Worm (Caenorhabditis elegans): ENCODE measurements around the gene fbxa-108.

Gene fbxa-108

DNA sequence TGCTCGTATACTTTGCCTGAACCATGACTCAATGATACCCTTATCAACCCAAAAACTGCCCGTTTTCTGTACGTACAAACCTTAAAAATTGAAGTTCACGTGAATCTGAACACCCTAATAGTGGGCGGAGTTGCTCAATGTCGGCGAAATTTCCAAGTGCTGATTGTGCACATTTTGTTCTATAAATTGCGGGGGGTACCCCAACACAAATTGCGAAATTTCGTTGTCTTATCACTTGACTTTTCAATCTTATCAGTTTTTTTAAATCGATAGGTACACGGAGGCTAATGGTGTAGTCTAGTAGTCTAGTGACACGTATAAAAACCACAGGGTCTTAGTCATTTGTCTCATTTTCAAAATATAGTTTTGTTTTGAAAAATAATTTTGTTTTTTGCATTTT lies at the start of gene fbxa-108:
TSS of gene fbxa-108 (minus strand) at position 158 of the 400 bp plus-strand sequence.
- TF ChIP-seq elt-2 (tag; optimal IDR thresholded peaks at IDR 0.05) = peak; percentile 99
- TF ChIP-seq jun-1 (tag; optimal IDR thresholded peaks at IDR 0.05) = peak; percentile 24
- no peak for TF ChIP-seq mab-9 (GFP tag; IDR thresholded peaks at IDR 0.05)
- TF ChIP-seq mdl-1 (tag; optimal IDR thresholded peaks at IDR 0.05) = peak in 1 of 2 experiments; percentile 52
- TF ChIP-seq nhr-19 (GFP tag; conservative IDR thresholded peaks at IDR 0.05) = peak; percentile 36
- TF ChIP-seq lin-35 (GFP tag; optimal IDR thresholded peaks at IDR 0.05) = peak in 1 of 2 experiments; percentile 40
- peak; percentile 94 for TF ChIP-seq pqm-1 (tag; optimal IDR thresholded peaks at IDR 0.05)
- no peak for TF ChIP-seq ceh-88 (GFP tag; IDR thresholded peaks at IDR 0.05)
- no peak for TF ChIP-seq lin-39 (tag; optimal IDR thresholded peaks at IDR 0.05)
- TF ChIP-seq irx-1 (tag; optimal IDR thresholded peaks at IDR 0.05) = no peak
- TF ChIP-seq zip-4 (GFP tag; optimal IDR thresholded peaks at IDR 0.05) = peak; percentile 20
- peak; percentile 65 for TF ChIP-seq nhr-90 (tag; optimal IDR thresholded peaks at IDR 0.05; ENCODE audit: poor library complexity)
- TF ChIP-seq nhr-20 (tag; optimal IDR thresholded peaks at IDR 0.05) = peak; percentile 64
- peak; percentile 28 for TF ChIP-seq hpl-2 (GFP tag; optimal IDR thresholded peaks at IDR 0.05)

DNA sequence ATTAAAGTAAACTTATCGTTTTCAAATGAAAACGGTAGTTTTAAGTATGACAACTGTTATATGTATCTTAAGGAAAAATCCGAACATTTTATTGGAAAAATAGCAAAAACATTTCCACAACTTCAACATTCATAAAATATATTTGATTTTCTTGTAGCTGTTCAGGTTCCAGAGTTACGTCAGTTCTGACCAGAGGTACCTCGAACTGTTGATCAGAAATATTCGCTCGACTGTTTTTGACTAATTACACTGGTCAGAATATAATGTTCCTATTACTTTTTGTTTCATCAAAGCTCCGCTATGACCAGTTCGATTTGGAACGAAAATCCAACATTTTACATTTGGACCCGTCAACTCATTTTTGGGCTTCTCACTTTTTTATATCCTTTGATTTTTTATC lies 47.8 kb upstream of the fbxa-108 start, which contains the start of gene srh-31:
TSS of gene srh-31 (plus strand) at position 301 of the 400 bp plus-strand sequence.
- TF ChIP-seq fos-1 (tag; optimal IDR thresholded peaks at IDR 0.05) = no peak
- no peak for TF ChIP-seq egl-27 (tag; optimal IDR thresholded peaks at IDR 0.05)
- TF ChIP-seq lin-13 (GFP tag; optimal IDR thresholded peaks at IDR 0.05) = no peak
- TF ChIP-seq hlh-17 (GFP tag; optimal IDR thresholded peaks at IDR 0.05; ENCODE audit: borderline replicate concordance) = no peak
- no peak for TF ChIP-seq elt-3 (tag; optimal IDR thresholded peaks at IDR 0.05)
- no peak for TF ChIP-seq C34B4.2 (tag; optimal IDR thresholded peaks at IDR 0.05)
- TF ChIP-seq ztf-11 (tag; optimal IDR thresholded peaks at IDR 0.05) = no peak
- no peak for TF ChIP-seq sup-37 (GFP tag; optimal IDR thresholded peaks at IDR 0.05)
- no peak for TF ChIP-seq lin-39 (tag; optimal IDR thresholded peaks at IDR 0.05)

DNA sequence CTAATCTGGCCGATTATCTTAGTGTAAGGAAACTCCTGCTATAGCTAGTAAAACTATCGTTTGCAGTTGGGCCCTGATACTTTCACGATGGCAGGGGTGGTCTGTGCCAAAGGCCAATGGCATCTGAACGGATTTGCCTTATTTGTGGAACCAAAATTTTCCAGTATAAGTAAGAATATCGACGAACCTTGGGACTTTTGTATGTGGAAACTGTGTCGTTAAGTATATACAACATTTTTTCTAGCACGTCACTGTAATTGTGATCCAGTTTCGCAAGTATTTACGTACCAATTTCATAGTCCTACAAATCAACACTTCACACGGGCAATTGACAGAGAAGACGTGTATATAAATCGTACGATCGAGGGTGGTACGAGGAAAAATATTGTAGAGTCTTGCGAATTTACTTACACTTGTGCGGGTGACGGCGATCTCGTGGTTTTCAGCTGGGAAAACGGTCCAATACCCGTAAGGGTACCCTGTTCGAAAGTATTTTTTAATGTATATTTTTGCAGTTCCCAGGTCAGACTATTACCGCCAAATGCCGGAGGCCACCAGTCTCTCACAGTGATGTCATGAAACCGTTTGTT lies 47.1 kb upstream of the fbxa-108 start:
- TF ChIP-seq nhr-90 (tag; optimal IDR thresholded peaks at IDR 0.05; ENCODE audit: poor library complexity) (no peak), elt-2 (tag; optimal IDR thresholded peaks at IDR 0.05) (no peak), F16B12.6 (tag; optimal IDR thresholded peaks at IDR 0.05) (no peak), unc-98 (GFP tag; IDR thresholded peaks at IDR 0.05) (no peak), fos-1 (tag; optimal IDR thresholded peaks at IDR 0.05) (no peak), hlh-17 (GFP tag; optimal IDR thresholded peaks at IDR 0.05; ENCODE audit: borderline replicate concordance) (no peak), ztf-4 (tag; optimal IDR thresholded peaks at IDR 0.05) (no peak), aly-2 (tag; optimal IDR thresholded peaks at IDR 0.05) (no peak), ceh-63 (GFP tag; optimal IDR thresholded peaks at IDR 0.05) (no peak), efl-1 (optimal IDR thresholded peaks at IDR 0.05) (no peak), efl-1 (GFP tag; optimal IDR thresholded peaks at IDR 0.05 in 1 of 2) (no peak), pag-3 (tag; optimal IDR thresholded peaks at IDR 0.05; ENCODE audit: borderline replicate concordance, insufficient read depth) (no peak), lin-13 (GFP tag; optimal IDR thresholded peaks at IDR 0.05) (no peak), mab-9 (GFP tag; IDR thresholded peaks at IDR 0.05) (no peak)

DNA sequence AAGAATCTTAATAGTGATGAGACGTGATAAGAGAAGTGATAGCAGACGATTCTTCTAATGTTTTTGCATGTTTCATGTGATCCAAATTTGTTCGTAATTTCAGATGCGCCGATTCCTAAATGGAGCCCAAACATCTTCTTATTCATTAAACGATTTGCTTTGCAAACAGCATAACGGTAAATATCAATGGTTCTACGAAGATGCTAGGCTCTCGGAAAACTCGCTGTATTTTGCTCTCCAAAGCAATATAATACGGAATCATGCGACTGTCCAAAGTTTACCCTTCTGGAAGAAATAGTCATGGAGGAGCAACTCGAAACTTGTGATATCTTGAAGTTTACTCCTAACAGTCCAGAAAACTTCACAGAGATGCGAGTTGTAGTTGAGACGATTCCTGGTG lies 46.6 kb upstream of the fbxa-108 start, which contains the start of gene W06D12.6:
TSS of gene W06D12.6 (plus strand) at position 301 of the 400 bp plus-strand sequence.
- TF ChIP-seq nhr-84 (tag; optimal IDR thresholded peaks at IDR 0.05) (no peak), fkh-8 (tag; optimal IDR thresholded peaks at IDR 0.05) (no peak), nhr-90 (tag; optimal IDR thresholded peaks at IDR 0.05; ENCODE audit: poor library complexity) (no peak), elt-3 (tag; optimal IDR thresholded peaks at IDR 0.05) (no peak), egl-13 (tag; optimal IDR thresholded peaks at IDR 0.05) (no peak), fkh-10 (GFP tag; optimal IDR thresholded peaks at IDR 0.05) (no peak), snpc-4 (tag; optimal IDR thresholded peaks at IDR 0.05) (no peak), alr-1 (tag; optimal IDR thresholded peaks at IDR 0.05; ENCODE audit: borderline replicate concordance) (no peak), C16A3.4 (tag; optimal IDR thresholded peaks at IDR 0.05) (no peak), egl-27 (tag; optimal IDR thresholded peaks at IDR 0.05) (no peak), aha-1 (tag; optimal IDR thresholded peaks at IDR 0.05) (no peak), fos-1 (tag; optimal IDR thresholded peaks at IDR 0.05) (no peak), hpl-2 (GFP tag; optimal IDR thresholded peaks at IDR 0.05) (no peak), pqm-1 (tag; optimal IDR thresholded peaks at IDR 0.05) (no peak), lin-35 (GFP tag; optimal IDR thresholded peaks at IDR 0.05) (no peak), unc-30 (tag; optimal IDR thresholded peaks at IDR 0.05) (no peak), mef-2 (tag; optimal IDR thresholded peaks at IDR 0.05) (no peak)
